Worm (Caenorhabditis elegans): ENCODE data around the gene acbp-6.

acbp-6 gene

ce11 chrII:11962083-11962482 lies 11.4 kb downstream of the acbp-6 start, which contains the start of the genes W03C9.1 and W03C9.2:
TSS of gene W03C9.1 (minus strand) at chrII:11962128.
TSS of gene W03C9.2 (plus strand) at chrII:11962368.
- no peak for TF ChIP-seq nhr-237 (tag; optimal IDR thresholded peaks at IDR 0.05)
- no peak for TF ChIP-seq ceh-39 (tag; optimal IDR thresholded peaks at IDR 0.05)
- TF ChIP-seq ham-2 (GFP tag; optimal IDR thresholded peaks at IDR 0.05): no peak
- TF ChIP-seq lin-32 (GFP tag; optimal IDR thresholded peaks at IDR 0.05): no peak
- no peak for TF ChIP-seq tbx-8 (GFP tag; optimal IDR thresholded peaks at IDR 0.05)
- no peak for TF ChIP-seq bed-3 (GFP tag; optimal IDR thresholded peaks at IDR 0.05)
- TF ChIP-seq ztf-11 (tag; optimal IDR thresholded peaks at IDR 0.05): no peak
- TF ChIP-seq unc-62 (GFP tag; optimal IDR thresholded peaks at IDR 0.05): no peak
- TF ChIP-seq hlh-1 (tag; optimal IDR thresholded peaks at IDR 0.05): no peak
- no peak for TF ChIP-seq nhr-12 (tag; optimal IDR thresholded peaks at IDR 0.05)
- no peak for TF ChIP-seq mab-5 (tag; optimal IDR thresholded peaks at IDR 0.05)
- no peak for TF ChIP-seq elt-1 (tag; optimal IDR thresholded peaks at IDR 0.05; ENCODE audit: borderline replicate concordance, insufficient read depth)
- TF ChIP-seq zip-8 (tag; optimal IDR thresholded peaks at IDR 0.05): no peak
- TF ChIP-seq pha-4 (tag; optimal IDR thresholded peaks at IDR 0.05): no peak
- TF ChIP-seq mls-2 (tag; optimal IDR thresholded peaks at IDR 0.05): no peak
- no peak for TF ChIP-seq unc-120 (tag; optimal IDR thresholded peaks at IDR 0.05; ENCODE audit: poor library complexity, severe bottlenecking)
- TF ChIP-seq cnd-1 (tag; optimal IDR thresholded peaks at IDR 0.05): no peak

- TF ChIP-seq ceh-83 (GFP tag; optimal IDR thresholded peaks at IDR 0.05) (peak; percentile 100), elt-3 (tag; optimal IDR thresholded peaks at IDR 0.05) (peak; percentile 60), lsy-2 (tag; optimal IDR thresholded peaks at IDR 0.05) (peak; percentile 68), ham-2 (GFP tag; optimal IDR thresholded peaks at IDR 0.05) (peak; percentile 100), drap-1 (GFP tag; optimal IDR thresholded peaks at IDR 0.05) (peak; percentile 100), sptf-1 (tag; optimal IDR thresholded peaks at IDR 0.05) (peak; percentile 100), M03D4.4 (tag; optimal IDR thresholded peaks at IDR 0.05) (peak; percentile 99), hlh-1 (tag; optimal IDR thresholded peaks at IDR 0.05) (peak; percentile 73), unc-62 (GFP tag; optimal IDR thresholded peaks at IDR 0.05) (peak; percentile 80), nhr-2 (tag; optimal IDR thresholded peaks at IDR 0.05) (no peak), tbx-8 (GFP tag; optimal IDR thresholded peaks at IDR 0.05) (peak; percentile 100), unc-39 (tag; optimal IDR thresholded peaks at IDR 0.05) (peak; percentile 82), nhr-28 (tag; optimal IDR thresholded peaks at IDR 0.05) (peak; percentile 77), mab-5 (tag; optimal IDR thresholded peaks at IDR 0.05) (peak; percentile 39), nhr-237 (tag; optimal IDR thresholded peaks at IDR 0.05) (peak; percentile 74), ceh-43 (GFP tag; optimal IDR thresholded peaks at IDR 0.05) (peak; percentile 99), nhr-76 (tag; optimal IDR thresholded peaks at IDR 0.05) (peak; percentile 63), mls-2 (tag; optimal IDR thresholded peaks at IDR 0.05) (peak; percentile 100), pha-4 (tag; optimal IDR thresholded peaks at IDR 0.05) (peak; percentile 84), flh-1 (GFP tag; optimal IDR thresholded peaks at IDR 0.05) (peak; percentile 99), lin-32 (GFP tag; optimal IDR thresholded peaks at IDR 0.05) (peak; percentile 100), mep-1 (tag; optimal IDR thresholded peaks at IDR 0.05) (peak; percentile 67), ceh-39 (tag; optimal IDR thresholded peaks at IDR 0.05) (no peak), ztf-11 (tag; optimal IDR thresholded peaks at IDR 0.05) (peak; percentile 95), unc-120 (tag; optimal IDR thresholded peaks at IDR 0.05; ENCODE audit: poor library complexity, severe bottlenecking) (peak; percentile 100), lin-13 (tag; optimal IDR thresholded peaks at IDR 0.05) (peak; percentile 88), zip-8 (tag; optimal IDR thresholded peaks at IDR 0.05) (no peak), blmp-1 (tag; optimal IDR thresholded peaks at IDR 0.05) (peak; percentile 56), sem-2 (GFP tag; optimal IDR thresholded peaks at IDR 0.05) (peak; percentile 99), bed-3 (GFP tag; optimal IDR thresholded peaks at IDR 0.05) (peak; percentile 99), nhr-12 (tag; optimal IDR thresholded peaks at IDR 0.05) (peak; percentile 57), snpc-4 (tag; optimal IDR thresholded peaks at IDR 0.05) (no peak), cnd-1 (tag; optimal IDR thresholded peaks at IDR 0.05) (peak; percentile 99), elt-1 (tag; optimal IDR thresholded peaks at IDR 0.05; ENCODE audit: borderline replicate concordance, insufficient read depth) (peak; percentile 75), ces-1 (GFP tag; optimal IDR thresholded peaks at IDR 0.05) (peak; percentile 66)
Observed at ce11 chrII:11960596-11961217, 12.8 kb downstream of the acbp-6 start.
